Worm (Caenorhabditis elegans) whole organism, early embryonic: ENCODE results near the gene mut-15.

Experiments
- B0310.2 ChIP-seq: sonication (generic microtip); optimal IDR thresholded peaks from 2 replicates; lab custom pipeline; 2016; ENCODE audit warnings: mild to moderate bottlenecking, missing genetic modification characterization, missing compliant biosample characterization
- F13C5.2 ChIP-seq: sonication (generic microtip); optimal IDR thresholded peaks from 2 replicates; lab custom pipeline; 2017; ENCODE audit warnings: mild to moderate bottlenecking, missing genetic modification characterization, inconsistent platforms, missing compliant biosample characterization
- aly-1 ChIP-seq: sonication (generic microtip); optimal IDR thresholded peaks from 2 replicates; lab custom pipeline; 2016; ENCODE audit warnings: missing genetic modification characterization, missing compliant biosample characterization
- ama-1 ChIP-seq: fragments of 150-350 bp; optimal IDR thresholded peaks from 2 replicates; lab custom pipeline; 2014
- ceh-13 ChIP-seq: fragments of 200-800 bp; sonication (Bioruptor generic); optimal IDR thresholded peaks from 2 replicates; lab custom pipeline; 2018; ENCODE audit warnings: mild to moderate bottlenecking, missing genetic modification characterization, missing compliant biosample characterization
- ceh-36 ChIP-seq: sonication (generic microtip); optimal IDR thresholded peaks from 2 replicates; lab custom pipeline; 2016; ENCODE audit warnings: missing genetic modification characterization, inconsistent platforms, missing compliant biosample characterization
- ets-7 ChIP-seq: sonication (generic microtip); optimal IDR thresholded peaks from 2 replicates; lab custom pipeline; 2016; ENCODE audit warnings: missing genotype, missing genetic modification characterization, missing compliant biosample characterization
- flt-1 ChIP-seq: fragments of 200-800 bp; sonication (Bioruptor generic); IDR thresholded peaks from 2 replicates; pipeline ENCODE4 v1.3.6; 2022; ENCODE audit warnings: missing genetic modification characterization, missing compliant biosample characterization
- hmbx-1 ChIP-seq: sonication (generic microtip); optimal IDR thresholded peaks from 2 replicates; lab custom pipeline; 2016; ENCODE audit warnings: mild to moderate bottlenecking, missing genetic modification characterization, missing compliant biosample characterization
- hmg-4 ChIP-seq: fragments of 200-800 bp; sonication (Bioruptor generic); optimal IDR thresholded peaks from 2 replicates; lab custom pipeline; 2018; ENCODE audit warnings: mild to moderate bottlenecking, missing genetic modification characterization, missing compliant biosample characterization
- hnd-1 ChIP-seq: sonication (generic microtip); optimal IDR thresholded peaks from 2 replicates; lab custom pipeline; 2016; ENCODE audit warnings: missing genetic modification characterization, missing compliant biosample characterization
- pes-1 ChIP-seq: fragments of 200-800 bp; sonication (Bioruptor generic); IDR thresholded peaks from 2 replicates; pipeline ENCODE4 v1.3.6; 2022; ENCODE audit warnings: missing genetic modification reagents, missing genetic modification characterization, missing compliant biosample characterization
- scrt-1 ChIP-seq: fragments of 200-800 bp; sonication (Bioruptor generic); IDR thresholded peaks from 2 replicates; pipeline ENCODE4 v1.3.6; 2022; ENCODE audit warnings: missing genetic modification characterization, missing compliant biosample characterization
- sea-1 ChIP-seq: fragments of 200-800 bp; sonication (Bioruptor generic); conservative IDR thresholded peaks from 2 replicates; pipeline ENCODE4 v1.3.6; 2022; ENCODE audit warnings: missing genetic modification characterization, missing compliant biosample characterization
- tbx-11 ChIP-seq: fragments of 200-800 bp; sonication (Bioruptor generic); IDR thresholded peaks from 2 replicates; pipeline ENCODE4 v1.3.6; 2022; ENCODE audit warnings: missing genetic modification characterization, missing compliant biosample characterization
- tbx-37 ChIP-seq: fragments of 200-800 bp; sonication (Bioruptor generic); conservative IDR thresholded peaks from 2 replicates; pipeline ENCODE4 v1.3.6; 2022; ENCODE audit warnings: missing genetic modification reagents, missing genetic modification characterization, missing compliant biosample characterization
- tra-4 ChIP-seq: sonication (generic microtip); optimal IDR thresholded peaks from 2 replicates; lab custom pipeline; 2017; ENCODE audit warnings: missing genetic modification characterization, missing compliant biosample characterization

mut-15 gene

DNA sequence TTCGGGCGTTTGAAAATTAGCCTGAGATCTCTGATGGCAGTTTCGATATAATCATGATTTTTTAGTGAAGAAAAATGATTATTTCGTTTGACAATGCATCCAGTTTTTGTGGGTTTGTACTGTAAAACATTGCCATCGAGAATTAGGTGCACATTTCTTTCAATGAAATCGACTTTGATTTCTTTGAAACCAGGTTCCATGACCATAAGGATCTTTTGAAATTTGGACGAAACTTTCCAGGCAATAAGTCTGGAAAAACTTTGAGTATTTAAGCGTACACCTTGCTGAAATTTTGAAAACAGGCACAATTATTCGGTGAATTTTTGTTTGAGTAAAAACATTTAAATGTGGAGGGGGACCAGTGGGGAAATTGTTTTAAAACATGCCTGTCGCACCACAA, 49.4 kb downstream of the mut-15 start:
- TF ChIP-seq ama-1 (lab: Kevin White, UChicago) = no peak
- no peak for TF ChIP-seq scrt-1 (GFP tag; lab: Robert Waterston, UW)
- no peak for TF ChIP-seq B0310.2 (tag; lab: Kevin White, UChicago)
- TF ChIP-seq tbx-11 = no peak
- no peak for TF ChIP-seq flt-1 (GFP tag; lab: Robert Waterston, UW)
- TF ChIP-seq pes-1 (GFP tag; lab: Robert Waterston, UW) = no peak
- TF ChIP-seq ets-7 (tag; lab: Kevin White, UChicago) = no peak
- no peak for TF ChIP-seq aly-1 (tag; lab: Kevin White, UChicago)
- no peak for TF ChIP-seq ceh-36 (tag; lab: Kevin White, UChicago)
- no peak for TF ChIP-seq F13C5.2 (tag; lab: Kevin White, UChicago)
- no peak for TF ChIP-seq hnd-1 (tag; lab: Kevin White, UChicago)
- TF ChIP-seq hmg-4 = no peak
- TF ChIP-seq tbx-37 (GFP tag; lab: Robert Waterston, UW) = no peak

- TF ChIP-seq flt-1 (GFP tag; lab: Robert Waterston, UW) (no peak), pes-1 (GFP tag; lab: Robert Waterston, UW) (no peak), ceh-13 (no peak), hmg-4 (no peak), B0310.2 (tag; lab: Kevin White, UChicago) (no peak), tbx-37 (GFP tag; lab: Robert Waterston, UW) (no peak), ama-1 (lab: Kevin White, UChicago) (no peak), hmbx-1 (no peak), ets-7 (tag; lab: Kevin White, UChicago) (no peak), scrt-1 (GFP tag; lab: Robert Waterston, UW) (no peak), ceh-36 (tag; lab: Kevin White, UChicago) (no peak), tra-4 (tag; lab: Kevin White, UChicago) (no peak), hnd-1 (tag; lab: Kevin White, UChicago) (no peak), aly-1 (tag; lab: Kevin White, UChicago) (no peak), F13C5.2 (tag; lab: Kevin White, UChicago) (no peak), sea-1 (GFP tag; lab: Robert Waterston, UW) (no peak)
Observed at ce11 chrV:15052368-15052767, 50.0 kb downstream of the mut-15 start, which contains the start of the genes fbxa-82 and C25D7.5. TSS of gene fbxa-82 (minus strand) at chrV:15052530. TSS of gene C25D7.5 (plus strand) at chrV:15052650.
